Fruit fly (Drosophila melanogaster) whole organism, embryonic: Measurements from ENCODE around the gene Rab5.

Experiments
- Aef1 ChIP-seq: fragments of 200-800 bp; sonication (Bioruptor generic); IDR thresholded peaks from 3 replicates; pipeline ENCODE4 v1.3.6; 2022; ENCODE audit warnings: missing biosample characterization, missing genetic modification characterization
- CG14014 ChIP-seq: fragments of 200-800 bp; sonication (Bioruptor generic); IDR thresholded peaks from 2 replicates; pipeline ENCODE4 v1.3.6; 2022; ENCODE audit warnings: missing biosample characterization, missing genetic modification characterization
- CG14965 ChIP-seq: fragments of 200-800 bp; sonication (Bioruptor generic); optimal IDR thresholded peaks from 2 replicates; lab custom pipeline; 2016; ENCODE audit warnings: missing biosample characterization, missing genetic modification characterization, borderline replicate concordance
- CG15011 ChIP-seq: fragments of 200-800 bp; sonication (Bioruptor generic); optimal IDR thresholded peaks from 3 replicates; lab custom pipeline; 2018; ENCODE audit warnings: missing biosample characterization, mild to moderate bottlenecking, missing genetic modification characterization
- CG15479 ChIP-seq: fragments of 200-800 bp; sonication (Bioruptor generic); optimal IDR thresholded peaks from 3 replicates; lab custom pipeline; 2019; ENCODE audit warnings: missing biosample characterization, mild to moderate bottlenecking, missing genetic modification characterization, moderate library complexity
- CG15696 ChIP-seq: fragments of 200-800 bp; sonication (Bioruptor generic); optimal IDR thresholded peaks from 2 replicates; lab custom pipeline; 2019; ENCODE audit warnings: missing biosample characterization, mild to moderate bottlenecking, missing genetic modification characterization, moderate library complexity
- CG1603 ChIP-seq: fragments of 200-800 bp; sonication (Bioruptor generic); optimal IDR thresholded peaks from 2 replicates; lab custom pipeline; 2019; ENCODE audit warnings: missing biosample characterization, mild to moderate bottlenecking, missing genetic modification characterization, moderate library complexity
- CG17359 ChIP-seq: fragments of 200-800 bp; sonication (Bioruptor generic); optimal IDR thresholded peaks from 3 replicates; lab custom pipeline; 2018; ENCODE audit warnings: missing biosample characterization, mild to moderate bottlenecking, missing genetic modification characterization, moderate library complexity
- CG2202 ChIP-seq: fragments of 200-800 bp; sonication (Bioruptor generic); optimal IDR thresholded peaks from 2 replicates; lab custom pipeline; 2018; ENCODE audit warnings: missing biosample characterization, mild to moderate bottlenecking, missing genetic modification characterization
- CG3163 ChIP-seq: fragments of 200-800 bp; sonication (Bioruptor generic); optimal IDR thresholded peaks from 3 replicates; lab custom pipeline; 2016; ENCODE audit warnings: missing biosample characterization, missing genetic modification characterization
- CG3838 ChIP-seq: fragments of 200-800 bp; sonication (Bioruptor generic); optimal IDR thresholded peaks from 3 replicates; lab custom pipeline; 2016; ENCODE audit warnings: missing biosample characterization, missing genetic modification characterization
- CG4730 ChIP-seq: fragments of 200-800 bp; sonication (Bioruptor generic); IDR thresholded peaks from 2 replicates; pipeline ENCODE4 v1.3.6; 2022; ENCODE audit warnings: missing biosample characterization, missing genetic modification characterization
- CG9932 ChIP-seq: fragments of 200-800 bp; sonication (Bioruptor generic); IDR thresholded peaks from 2 replicates; pipeline ENCODE4 v1.3.6; 2022; ENCODE audit warnings: missing biosample characterization, missing genetic modification characterization
- Deaf1 ChIP-seq: fragments of 200-800 bp; optimal IDR thresholded peaks from 3 replicates; lab custom pipeline; 2019; ENCODE audit warnings: missing biosample characterization, mild to moderate bottlenecking, missing genetic modification characterization, moderate library complexity
- Dll ChIP-seq: fragments of 200-800 bp; sonication (Bioruptor generic); IDR thresholded peaks from 4 replicates; pipeline ENCODE4 v1.3.6; 2022; ENCODE audit warnings: missing biosample characterization, missing genetic modification characterization; ENCODE audit not compliant: partially characterized antibody
- HHEX ChIP-seq: fragments of 200-800 bp; sonication (Bioruptor generic); optimal IDR thresholded peaks from 3 replicates; lab custom pipeline; 2017; ENCODE audit warnings: missing biosample characterization, mild to moderate bottlenecking, missing genetic modification characterization, missing genetic modification reagents
- MBD-R2 ChIP-seq: fragments of 200-800 bp; sonication (Bioruptor generic); IDR thresholded peaks from 2 replicates; pipeline ENCODE4 v1.3.6; 2022; ENCODE audit warnings: missing biosample characterization, missing genetic modification characterization
- Sox100B ChIP-seq: fragments of 200-800 bp; sonication (Bioruptor generic); optimal IDR thresholded peaks from 3 replicates; lab custom pipeline; 2018; ENCODE audit warnings: missing biosample characterization, mild to moderate bottlenecking, missing genetic modification characterization
- Trl ChIP-seq, 3 experiments: fragments of >200 bp in 2 of 3; fragments of 200-800 bp in 1 of 3; sonication (Bioruptor generic) in 1 of 3; optimal IDR thresholded peaks; 2 replicates in 1 of 3; 3 replicates in 2 of 3; lab custom pipeline; 2016 to 2017; ENCODE audit warnings: missing biosample characterization in 1 of 3, missing genetic modification characterization in 1 of 3
- Xrp1 ChIP-seq: fragments of 200-800 bp; sonication (Bioruptor generic); IDR thresholded peaks from 2 replicates; pipeline ENCODE4 v1.3.6; 2022; ENCODE audit warnings: missing biosample characterization, missing genetic modification characterization
- YL-1 ChIP-seq: fragments of 200-800 bp; sonication (Bioruptor generic); optimal IDR thresholded peaks from 3 replicates; lab custom pipeline; 2017; ENCODE audit warnings: missing biosample characterization, mild to moderate bottlenecking, missing genetic modification characterization
- btn ChIP-seq: fragments of 200-800 bp; sonication (Bioruptor generic); optimal IDR thresholded peaks from 2 replicates; lab custom pipeline; 2016; ENCODE audit warnings: missing biosample characterization, missing genetic modification characterization
- chm ChIP-seq: fragments of 200-800 bp; sonication (Bioruptor generic); IDR thresholded peaks from 2 replicates; pipeline ENCODE4 v1.3.6; 2022; ENCODE audit warnings: missing biosample characterization, missing genetic modification characterization
- hth ChIP-seq: fragments of >200 bp; optimal IDR thresholded peaks from 2 replicates; lab custom pipeline; 2017; ENCODE audit warnings: inconsistent platforms
- nmo ChIP-seq: fragments of 200-800 bp; sonication (Bioruptor generic); optimal IDR thresholded peaks from 2 replicates; lab custom pipeline; 2018; ENCODE audit warnings: missing biosample characterization, mild to moderate bottlenecking, missing genetic modification characterization, moderate library complexity
- oc ChIP-seq: fragments of 200-800 bp; sonication (Bioruptor generic); optimal IDR thresholded peaks from 2 replicates; lab custom pipeline; 2018; ENCODE audit warnings: missing biosample characterization, mild to moderate bottlenecking, missing genetic modification characterization, moderate library complexity
- otp ChIP-seq: fragments of 200-800 bp; sonication (Bioruptor generic); IDR thresholded peaks from 3 replicates; pipeline ENCODE4, ENCODE4 v1.3.6; 2022; ENCODE audit warnings: missing biosample characterization, missing genetic modification characterization
- pum ChIP-seq: fragments of 200-800 bp; sonication (Bioruptor generic); optimal IDR thresholded peaks from 2 replicates; lab custom pipeline; 2016; ENCODE audit warnings: missing biosample characterization, missing genetic modification characterization
- so ChIP-seq: fragments of 200-800 bp; sonication (Bioruptor generic); IDR thresholded peaks from 3 replicates; pipeline ENCODE4 v1.3.6; 2022; ENCODE audit warnings: missing biosample characterization, missing genetic modification characterization
- wdn ChIP-seq: fragments of 200-800 bp; sonication (Bioruptor generic); IDR thresholded peaks from 2 replicates; pipeline ENCODE4 v1.3.6; 2022; ENCODE audit warnings: missing biosample characterization, missing genetic modification characterization
- zfh2 ChIP-seq: fragments of 200-800 bp; sonication (Bioruptor generic); optimal IDR thresholded peaks from 2 replicates; lab custom pipeline; 2016; ENCODE audit warnings: missing biosample characterization, missing genetic modification characterization

Rab5 gene

DNA sequence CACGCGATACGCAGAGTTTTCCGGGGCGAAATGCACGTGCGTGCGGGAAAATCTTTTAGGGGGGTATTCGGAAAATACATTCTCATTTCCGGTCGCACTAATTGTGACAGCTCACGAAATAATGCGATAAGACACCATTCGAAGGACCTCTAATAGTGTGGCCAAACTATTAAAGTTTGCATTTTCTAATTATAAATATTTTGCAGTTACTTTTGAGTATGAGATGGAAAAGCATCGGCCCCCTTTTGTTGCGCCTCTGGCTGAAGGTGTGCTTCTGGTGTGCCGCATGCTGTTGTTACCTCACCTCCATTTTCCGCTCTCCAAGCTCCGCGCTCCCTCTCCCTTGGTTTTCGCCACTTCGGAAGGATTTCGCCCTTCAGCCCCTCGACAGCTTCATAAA, 50.9 kb downstream of the Rab5 start (continued):
- TF ChIP-seq pum (GFP tag; lab: Kevin White, UChicago), result no peak
- TF ChIP-seq so, result no peak
- peak; percentile 8 for TF ChIP-seq zfh2 (GFP tag; lab: Kevin White, UChicago)
- TF ChIP-seq CG14965, result no peak
- TF ChIP-seq CG15696 (tag; lab: Kevin White, UChicago), result no peak
- no peak for TF ChIP-seq nmo (GFP tag; lab: Kevin White, UChicago)
- TF ChIP-seq CG3838, result no peak
- TF ChIP-seq CG9932 (GFP tag; lab: Robert Waterston, UW), result peak; percentile 34

DNA sequence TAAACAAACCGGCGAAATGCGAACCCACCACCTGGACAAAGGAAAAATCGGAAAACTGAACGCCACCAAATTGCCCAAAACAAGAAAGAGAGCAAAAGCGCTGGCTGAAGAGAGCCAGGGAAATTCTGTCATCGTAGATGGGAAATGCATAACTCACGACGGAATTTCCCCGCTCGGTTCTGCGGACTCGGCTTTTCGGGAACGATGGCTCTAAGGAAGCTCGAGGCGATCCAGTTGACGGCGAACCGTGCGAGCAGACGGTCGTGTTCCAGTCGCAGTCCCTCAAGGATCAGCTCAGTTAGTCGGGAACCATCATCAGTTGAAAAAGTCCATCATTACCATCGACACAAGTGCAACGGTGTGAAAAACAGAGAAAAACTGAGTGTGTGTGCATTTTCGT, 53.6 kb downstream of the Rab5 start, which contains the start of gene eys:
eys (plus strand) TSS at position 232 of the 400 bp plus-strand sequence.
- TF ChIP-seq YL-1 (GFP tag; lab: Kevin White, UChicago) (no peak), wdn (GFP tag; lab: Robert Waterston, UW) (no peak), hth (lab: Kevin White, UChicago) (no peak), CG14965 (no peak), HHEX (GFP tag; lab: Kevin White, UChicago) (no peak), Dll (GFP tag; lab: Robert Waterston, UW) (no peak), Xrp1 (no peak), Deaf1 (tag; lab: Kevin White, UChicago) (peak; percentile 90), oc (tag; lab: Kevin White, UChicago) (no peak), Aef1 (GFP tag; lab: Robert Waterston, UW) (no peak), MBD-R2 (GFP tag; lab: Robert Waterston, UW) (no peak), Trl (optimal IDR thresholded peaks at IDR 0.05; lab: Kevin White, UChicago) (peak; percentile 11 to 29), Trl (GFP tag; optimal IDR thresholded peaks at IDR 0.05; lab: Kevin White, UChicago) (no peak), CG4730 (GFP tag; lab: Robert Waterston, UW) (no peak), CG14014 (GFP tag; lab: Robert Waterston, UW) (0 out of 2 replicates have a peak, but pooled peaks have one; percentile 15), CG2202 (no peak), btn (GFP tag; lab: Kevin White, UChicago) (no peak), CG3163 (GFP tag; lab: Kevin White, UChicago) (peak; percentile 29), CG15011 (GFP tag; lab: Kevin White, UChicago) (no peak), otp (GFP tag; lab: Robert Waterston, UW) (no peak), chm (GFP tag; lab: Robert Waterston, UW) (no peak), CG1603 (no peak), CG15479 (no peak), CG17359 (tag; lab: Kevin White, UChicago) (no peak), Sox100B (no peak)
